Worm (Caenorhabditis elegans) whole organism, L2 larva: Measurements from ENCODE around the gene oac-20.
"Not testable (repeated sequence)": the region's sequence is repeated elsewhere in the genome, so short reads cannot be mapped to it uniquely, and the experiment has no call there.

ENCODE experiments used
- C34F6.9 ChIP-seq: fragments of 150-350 bp; optimal IDR thresholded peaks from 2 replicates; lab custom pipeline; 2014; ENCODE audit warnings: missing biosample characterization, missing genetic modification characterization
- F13H6.1 ChIP-seq: sonication (generic microtip); optimal IDR thresholded peaks from 2 replicates; lab custom pipeline; 2016; ENCODE audit warnings: missing genetic modification characterization, missing compliant biosample characterization
- R02D3.7 ChIP-seq: fragments of 150-350 bp; optimal IDR thresholded peaks from 2 replicates; lab custom pipeline; 2014; ENCODE audit warnings: missing biosample characterization, missing genetic modification characterization
- Y55F3AM.14 ChIP-seq: fragments of 200-800 bp; sonication (Bioruptor generic); optimal IDR thresholded peaks from 2 replicates; lab custom pipeline; 2018; ENCODE audit warnings: mild to moderate bottlenecking, missing genetic modification characterization, missing compliant biosample characterization
- ZK546.5 ChIP-seq: sonication (generic microtip); optimal IDR thresholded peaks from 2 replicates; lab custom pipeline; 2017; ENCODE audit warnings: missing biosample characterization, missing genetic modification characterization
- blmp-1 ChIP-seq: sonication (generic microtip); optimal IDR thresholded peaks from 2 replicates; lab custom pipeline; 2017; ENCODE audit warnings: missing genetic modification characterization, mild to moderate bottlenecking, missing compliant biosample characterization, antibody characterized with exemption, moderate library complexity; ENCODE audit not compliant: insufficient read depth
- ceh-16 ChIP-seq: fragments of 150-350 bp; optimal IDR thresholded peaks from 2 replicates; lab custom pipeline; 2014; ENCODE audit warnings: missing biosample characterization, missing genetic modification characterization
- crh-2 ChIP-seq: sonication (generic microtip); optimal IDR thresholded peaks from 2 replicates; lab custom pipeline; 2017; ENCODE audit warnings: missing biosample characterization, missing genetic modification characterization
- dmd-4 ChIP-seq: sonication (generic microtip); optimal IDR thresholded peaks from 2 replicates; lab custom pipeline; 2017; ENCODE audit warnings: missing biosample characterization, missing genetic modification characterization
- egl-27 ChIP-seq: sonication (generic microtip); optimal IDR thresholded peaks from 3 replicates; lab custom pipeline; 2017; ENCODE audit warnings: missing biosample characterization, missing genetic modification reagents, missing genetic modification characterization
- elt-1 ChIP-seq: fragments of 150-350 bp; optimal IDR thresholded peaks from 2 replicates; lab custom pipeline; 2014; ENCODE audit warnings: missing biosample characterization, missing genetic modification characterization
- elt-3 ChIP-seq: sonication (generic microtip); optimal IDR thresholded peaks from 2 replicates; lab custom pipeline; 2017; ENCODE audit warnings: missing biosample characterization, missing genetic modification characterization
- fos-1 ChIP-seq: fragments of 150-350 bp; optimal IDR thresholded peaks from 2 replicates; lab custom pipeline; 2014; ENCODE audit warnings: missing biosample characterization, missing genetic modification characterization
- gmeb-1 ChIP-seq: fragments of 150-350 bp; optimal IDR thresholded peaks from 2 replicates; lab custom pipeline; 2014; ENCODE audit warnings: missing biosample characterization, missing genetic modification characterization
- lin-11 ChIP-seq: fragments of 150-350 bp; sonication (generic microtip); optimal IDR thresholded peaks from 2 replicates; lab custom pipeline; 2014; ENCODE audit warnings: missing biosample characterization, missing genetic modification characterization, inconsistent platforms, mixed read lengths
- lin-39 ChIP-seq: fragments of 150-350 bp; optimal IDR thresholded peaks from 2 replicates; lab custom pipeline; 2014; ENCODE audit warnings: missing biosample characterization, missing genetic modification reagents, missing genetic modification characterization
- lsy-2 ChIP-seq, 2 experiments: fragments of 150-350 bp in 1 of 2; sonication (generic microtip) in 1 of 2; optimal IDR thresholded peaks; 2 replicates each; lab custom pipeline; 2014 to 2017; ENCODE audit warnings: missing biosample characterization in 2 of 2, missing genetic modification characterization in 2 of 2
- mab-5 ChIP-seq: fragments of 150-350 bp; optimal IDR thresholded peaks from 2 replicates; lab custom pipeline; 2014; ENCODE audit warnings: missing biosample characterization, missing genetic modification characterization
- mdl-1 ChIP-seq, 2 experiments: fragments of 150-350 bp in 1 of 2; sonication (generic microtip) in 1 of 2; optimal IDR thresholded peaks; 2 replicates each; lab custom pipeline; 2017; ENCODE audit warnings: missing biosample characterization in 2 of 2, missing genetic modification characterization in 2 of 2
- nhr-10 ChIP-seq: sonication (generic microtip); optimal IDR thresholded peaks from 2 replicates; lab custom pipeline; 2017; ENCODE audit warnings: missing biosample characterization, missing genetic modification characterization
- nhr-11 ChIP-seq: fragments of 150-350 bp; optimal IDR thresholded peaks from 2 replicates; lab custom pipeline; 2014; ENCODE audit warnings: missing biosample characterization, missing genetic modification characterization
- nhr-129 ChIP-seq: fragments of 150-350 bp; optimal IDR thresholded peaks from 2 replicates; lab custom pipeline; 2014; ENCODE audit warnings: missing biosample characterization, missing genetic modification characterization
- nhr-21 ChIP-seq: fragments of 150-350 bp; optimal IDR thresholded peaks from 2 replicates; lab custom pipeline; 2014; ENCODE audit warnings: missing biosample characterization, missing genetic modification characterization
- nhr-23 ChIP-seq: fragments of 150-350 bp; optimal IDR thresholded peaks from 2 replicates; lab custom pipeline; 2014; ENCODE audit warnings: missing biosample characterization, missing genetic modification reagents, missing genetic modification characterization
- nhr-237 ChIP-seq: fragments of 150-350 bp; optimal IDR thresholded peaks from 2 replicates; lab custom pipeline; 2014; ENCODE audit warnings: missing biosample characterization, missing genetic modification characterization
- nhr-25 ChIP-seq: fragments of 150-350 bp; sonication (generic microtip); optimal IDR thresholded peaks from 3 replicates; lab custom pipeline; 2014; ENCODE audit warnings: missing biosample characterization, missing genetic modification characterization
- nhr-77 ChIP-seq: fragments of 150-350 bp; optimal IDR thresholded peaks from 2 replicates; lab custom pipeline; 2014; ENCODE audit warnings: missing biosample characterization, missing genetic modification characterization
- peb-1 ChIP-seq: fragments of 150-350 bp; optimal IDR thresholded peaks from 2 replicates; lab custom pipeline; 2014; ENCODE audit warnings: missing biosample characterization, missing genetic modification characterization
- sem-4 ChIP-seq: fragments of 150-350 bp; optimal IDR thresholded peaks from 2 replicates; lab custom pipeline; 2014; ENCODE audit warnings: missing biosample characterization, missing genetic modification reagents, missing genetic modification characterization
- skn-1 ChIP-seq: sonication (generic microtip); optimal IDR thresholded peaks from 2 replicates; lab custom pipeline; 2017; ENCODE audit warnings: missing biosample characterization, missing genetic modification characterization
- sma-3 ChIP-seq: sonication (generic microtip); optimal IDR thresholded peaks from 2 replicates; lab custom pipeline; 2016; ENCODE audit warnings: missing genetic modification reagents, missing genetic modification characterization, missing compliant biosample characterization
- sma-9 ChIP-seq, 2 experiments: fragments of 150-350 bp in 1 of 2; sonication (generic microtip) in 1 of 2; optimal IDR thresholded peaks; 2 replicates each; lab custom pipeline; 2014 to 2016; ENCODE audit warnings: missing genetic modification characterization in 2 of 2, mild to moderate bottlenecking in 1 of 2, missing biosample characterization in 1 of 2, missing compliant biosample characterization in 1 of 2, missing genetic modification reagents in 1 of 2, moderate library complexity in 1 of 2
- snpc-4 ChIP-seq: fragments of 150-350 bp; optimal IDR thresholded peaks from 2 replicates; lab custom pipeline; 2014; ENCODE audit warnings: missing biosample characterization, missing genetic modification characterization
- unc-39 ChIP-seq: fragments of 150-350 bp; optimal IDR thresholded peaks from 2 replicates; lab custom pipeline; 2014; ENCODE audit warnings: missing biosample characterization, missing genetic modification characterization
- unc-62 ChIP-seq: fragments of 150-350 bp; optimal IDR thresholded peaks from 2 replicates; lab custom pipeline; 2014; ENCODE audit warnings: missing biosample characterization, missing genetic modification reagents, missing genetic modification characterization
- zag-1 ChIP-seq: fragments of 150-350 bp; optimal IDR thresholded peaks from 2 replicates; lab custom pipeline; 2014; ENCODE audit warnings: missing biosample characterization, missing genetic modification characterization
- ztf-1 ChIP-seq: fragments of 200-800 bp; sonication (Bioruptor generic); conservative IDR thresholded peaks from 2 replicates; pipeline ENCODE4 v1.3.6; 2022; ENCODE audit warnings: missing genetic modification characterization, missing compliant biosample characterization
- ztf-11 ChIP-seq: sonication (generic microtip); optimal IDR thresholded peaks from 2 replicates; lab custom pipeline; 2017; ENCODE audit warnings: missing biosample characterization, missing genetic modification characterization
- ztf-4 ChIP-seq: fragments of 150-350 bp; optimal IDR thresholded peaks from 2 replicates; lab custom pipeline; 2014; ENCODE audit warnings: missing biosample characterization, missing genetic modification characterization

oac-20 gene

DNA sequence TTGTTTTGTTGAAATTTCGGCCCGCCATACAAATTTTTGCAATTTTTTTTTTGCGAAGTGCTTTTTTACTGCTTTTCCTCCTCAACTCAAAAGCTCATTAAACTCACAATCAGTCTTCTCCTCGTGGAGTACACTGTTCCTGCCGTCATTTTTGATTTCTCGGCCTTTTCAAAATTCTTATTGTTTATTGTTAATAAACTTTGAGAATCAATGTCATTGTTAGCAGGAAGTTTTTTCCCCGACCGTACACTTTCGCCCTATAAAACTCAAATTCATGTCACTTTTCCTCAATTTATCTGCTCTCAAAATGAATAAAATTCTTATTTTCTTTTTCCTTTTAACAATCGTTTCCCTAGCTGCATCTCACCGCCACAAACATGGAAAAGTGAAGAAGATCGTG, 2.7 kb upstream of the oac-20 start, which contains the start of gene clec-232:
TSS of gene clec-232 (plus strand) at position 301 of the 400 bp plus-strand sequence.
- TF ChIP-seq elt-3 (tag; lab: Kevin White, UChicago) (no peak), ztf-11 (no peak), nhr-11 (tag; lab: Kevin White, UChicago) (no peak), nhr-23 (tag; lab: Kevin White, UChicago) (no peak), nhr-21 (tag; lab: Kevin White, UChicago) (no peak), unc-62 (GFP tag; lab: Kevin White, UChicago) (no peak), lsy-2 (tag; optimal IDR thresholded peaks at IDR 0.05; lab: Kevin White, UChicago) (no peak), lin-11 (tag; lab: Kevin White, UChicago) (no peak), crh-2 (tag; lab: Kevin White, UChicago) (no peak), skn-1 (no peak), sem-4 (tag; lab: Kevin White, UChicago) (no peak)

DNA sequence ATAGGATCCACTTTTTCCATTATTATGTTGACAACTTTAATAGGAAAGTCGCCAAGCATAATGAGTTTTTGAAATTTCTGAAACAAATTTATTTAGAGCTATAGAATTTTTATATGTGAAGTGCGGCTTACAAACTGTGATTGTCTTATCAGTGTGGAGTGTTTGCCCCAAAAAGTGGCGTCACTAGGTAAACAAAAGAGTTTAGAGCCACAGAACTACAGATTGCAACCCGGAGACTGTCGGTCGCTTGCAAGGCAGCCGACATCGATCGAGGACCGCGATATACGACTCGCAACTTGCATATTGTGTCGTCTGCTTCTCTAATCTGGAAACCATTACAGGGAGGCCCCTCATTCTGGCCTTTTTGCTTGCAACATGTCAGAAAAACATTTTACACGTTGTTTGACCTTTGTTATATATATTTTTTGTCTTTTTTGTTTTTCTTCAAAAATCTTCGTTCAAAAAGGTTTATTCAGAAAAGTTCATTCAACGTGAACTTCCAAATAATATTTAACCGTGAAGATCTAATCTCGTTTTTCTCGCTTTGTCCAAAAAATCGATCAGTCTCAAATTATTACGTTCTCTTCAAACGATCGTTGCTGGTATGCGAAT, 4.3 kb downstream of the oac-20 start, which contains the start of the genes fbxa-99 and F36G9.13:
TSS of gene fbxa-99 (minus strand) at position 122 of the 612 bp plus-strand sequence.
TSS of gene F36G9.13 (plus strand) at position 562 of the 612 bp plus-strand sequence.
- TF ChIP-seq nhr-21 (tag; lab: Kevin White, UChicago), result no peak
- TF ChIP-seq peb-1 (tag; lab: Kevin White, UChicago), result no peak
- TF ChIP-seq fos-1 (tag; lab: Kevin White, UChicago), result peak; percentile 36
- TF ChIP-seq nhr-25 (tag; lab: Kevin White, UChicago), result no peak
- TF ChIP-seq snpc-4 (tag; lab: Kevin White, UChicago), result peak; percentile 56
- no peak for TF ChIP-seq zag-1 (tag; lab: Kevin White, UChicago)
- TF ChIP-seq, all 48 proteins: peak for 2

DNA sequence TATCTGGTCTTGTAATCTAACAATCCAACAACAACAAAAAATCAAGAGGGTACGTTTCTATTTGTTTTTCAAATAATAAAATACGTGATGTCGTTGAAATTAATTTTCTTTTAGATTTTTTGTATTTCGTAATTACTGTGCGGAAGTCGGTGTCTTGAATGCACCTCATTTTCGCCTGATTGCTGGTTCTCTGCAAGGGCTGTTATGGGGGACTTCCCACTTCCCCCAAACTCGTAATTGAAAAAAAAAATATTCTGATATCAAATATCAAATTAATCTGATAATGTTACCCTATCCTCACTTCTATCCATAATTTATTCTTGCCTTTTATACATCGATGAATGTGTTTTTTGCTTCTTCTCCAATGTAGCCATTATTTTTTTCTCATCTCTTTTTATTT, 9.6 kb downstream of the oac-20 start, which contains the start of gene F36G9.15:
TSS of gene F36G9.15 (minus strand) at position 101 of the 400 bp plus-strand sequence.
- TF ChIP-seq lsy-2 (tag; optimal IDR thresholded peaks at IDR 0.05; lab: Kevin White, UChicago) (no peak), nhr-10 (tag; lab: Kevin White, UChicago) (no peak), ceh-16 (tag; lab: Kevin White, UChicago) (no peak), ztf-4 (tag; lab: Kevin White, UChicago) (no peak), mdl-1 (tag; optimal IDR thresholded peaks at IDR 0.05; lab: Kevin White, UChicago) (no peak), snpc-4 (tag; lab: Kevin White, UChicago) (no peak), ztf-1 (GFP tag; lab: Robert Waterston, UW) (no peak), skn-1 (no peak), lin-11 (tag; lab: Kevin White, UChicago) (no peak), ZK546.5 (tag; lab: Kevin White, UChicago) (no peak), nhr-237 (no peak), nhr-77 (no peak), lin-39 (no peak), sem-4 (tag; lab: Kevin White, UChicago) (no peak), nhr-23 (tag; lab: Kevin White, UChicago) (no peak), R02D3.7 (tag; lab: Kevin White, UChicago) (no peak), zag-1 (tag; lab: Kevin White, UChicago) (no peak), egl-27 (tag; lab: Kevin White, UChicago) (no peak)

DNA sequence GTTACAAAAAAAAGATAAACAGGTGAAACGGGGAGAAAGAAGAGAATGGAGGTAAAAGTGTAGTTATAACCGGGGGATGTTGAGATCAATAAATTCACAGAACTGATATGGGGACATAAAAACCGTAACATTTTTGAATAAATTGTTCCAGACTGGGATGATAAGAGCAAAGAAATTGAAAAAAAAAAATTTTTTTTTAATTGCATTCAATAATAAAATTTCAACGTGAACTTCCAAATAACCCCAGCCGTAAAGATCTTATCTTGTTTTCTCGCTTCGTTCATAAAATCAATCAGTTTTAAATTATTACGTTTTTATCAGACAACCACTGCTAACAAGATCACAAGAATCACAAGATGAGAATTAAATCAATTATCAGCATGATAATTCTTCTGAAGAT, 13.3 kb downstream of the oac-20 start, which contains the start of gene C06C6.7:
TSS of gene C06C6.7 (plus strand) at position 301 of the 400 bp plus-strand sequence.
- not testable (repeated sequence) for TF ChIP-seq unc-39, fos-1, snpc-4 (tag; lab: Kevin White, UChicago)

DNA sequence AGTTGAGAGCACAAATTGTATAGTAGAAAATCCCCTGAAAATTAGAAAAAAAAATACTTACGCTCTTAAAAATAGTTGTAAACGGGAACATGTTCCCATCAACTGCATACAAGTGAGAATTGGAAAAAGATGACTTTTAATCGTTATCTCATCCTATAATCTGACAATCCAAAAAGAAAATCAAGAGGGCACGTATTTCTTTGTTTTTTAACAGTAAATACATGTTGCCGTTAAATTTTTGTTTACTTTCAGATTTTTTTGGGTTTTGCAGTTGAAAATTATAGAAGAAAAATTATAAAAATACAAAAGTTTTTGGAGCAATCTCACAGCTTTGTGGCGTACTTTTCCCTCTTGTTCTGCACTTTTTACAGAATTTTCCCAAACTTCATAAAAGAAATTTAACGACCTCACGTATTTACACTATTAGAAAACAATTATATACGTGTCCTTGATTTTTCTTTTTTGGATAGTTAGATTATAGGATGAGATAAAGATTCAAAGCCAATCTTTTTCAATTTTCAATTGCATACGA, 18.2 kb downstream of the oac-20 start, which contains the start of the genes C06C6.9 and C06C6.8:
TSS of gene C06C6.9 (minus strand) at position 101 of the 532 bp plus-strand sequence.
TSS of gene C06C6.8 (plus strand) at position 482 of the 532 bp plus-strand sequence.
- no peak for TF ChIP-seq sma-3 (GFP tag; lab: Kevin White, UChicago)

DNA sequence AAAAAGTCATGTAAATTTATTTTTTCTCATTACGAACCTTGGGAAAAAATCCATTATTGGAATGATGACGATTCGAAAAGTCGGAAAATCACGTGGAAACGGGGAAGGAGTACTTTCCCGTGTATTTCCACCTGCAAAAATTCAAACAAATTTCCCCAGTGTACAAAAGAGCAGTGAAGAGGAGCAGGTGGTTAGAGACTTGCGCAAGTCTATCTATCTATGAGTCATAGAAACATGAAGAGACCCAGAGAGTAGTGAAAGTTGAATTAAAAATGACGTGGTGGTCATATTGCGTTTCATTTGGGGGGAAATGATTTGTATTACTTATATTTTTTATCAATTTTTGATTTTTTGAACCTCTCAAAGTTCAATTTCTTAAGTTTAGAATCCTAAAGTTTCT, 21.9 kb downstream of the oac-20 start, which contains the start of gene nhr-50:
TSS of gene nhr-50 (minus strand) at position 199 of the 400 bp plus-strand sequence.
- TF ChIP-seq fos-1 (tag; lab: Kevin White, UChicago) (peak; percentile 99), ztf-1 (GFP tag; lab: Robert Waterston, UW) (no peak), sma-3 (GFP tag; lab: Kevin White, UChicago) (peak; percentile 69), blmp-1 (tag; lab: Kevin White, UChicago) (peak; percentile 97), egl-27 (tag; lab: Kevin White, UChicago) (peak; percentile 57), dmd-4 (no peak), ztf-4 (tag; lab: Kevin White, UChicago) (peak; percentile 8), F13H6.1 (tag; lab: Kevin White, UChicago) (peak; percentile 53), Y55F3AM.14 (GFP tag; lab: Kevin White, UChicago) (no peak), C34F6.9 (tag; lab: Kevin White, UChicago) (peak; percentile 45), nhr-21 (tag; lab: Kevin White, UChicago) (peak; percentile 45), mab-5 (tag; lab: Kevin White, UChicago) (no peak), nhr-129 (tag; lab: Kevin White, UChicago) (peak; percentile 54), gmeb-1 (tag; lab: Kevin White, UChicago) (peak; percentile 8), elt-1 (tag; lab: Kevin White, UChicago) (no peak), sma-9 (GFP tag; optimal IDR thresholded peaks at IDR 0.05; lab: Kevin White, UChicago) (peak; percentile 91), sma-9 (tag; optimal IDR thresholded peaks at IDR 0.05; lab: Kevin White, UChicago) (no peak), crh-2 (tag; lab: Kevin White, UChicago) (peak; percentile 83)
